Fruit fly (Drosophila melanogaster) whole organism, embryonic: ENCODE measurements around the gene Dpp10.

Experiments used
- Atf-2 ChIP-seq: fragments of 200-800 bp; sonication (Bioruptor generic); optimal IDR thresholded peaks from 2 replicates; lab custom pipeline; 2016; ENCODE audit warnings: missing biosample characterization, missing genetic modification characterization
- B-H2 ChIP-seq: fragments of 200-800 bp; sonication (Bioruptor generic); optimal IDR thresholded peaks from 2 replicates; lab custom pipeline; 2018; ENCODE audit warnings: missing biosample characterization, mild to moderate bottlenecking, missing genetic modification characterization
- CG10274 ChIP-seq: fragments of 200-800 bp; sonication (Bioruptor generic); optimal IDR thresholded peaks from 3 replicates; lab custom pipeline; 2017; ENCODE audit warnings: missing biosample characterization, mild to moderate bottlenecking, missing genetic modification characterization
- CG11504 ChIP-seq: fragments of 200-800 bp; sonication (Bioruptor generic); optimal IDR thresholded peaks from 3 replicates; lab custom pipeline; 2019; ENCODE audit warnings: missing biosample characterization, mild to moderate bottlenecking, missing genetic modification characterization, moderate library complexity
- CG11560 ChIP-seq: fragments of 200-800 bp; sonication (Bioruptor generic); IDR thresholded peaks from 3 replicates; pipeline ENCODE4 v1.3.6; 2022; ENCODE audit warnings: missing biosample characterization, missing genetic modification characterization
- CG12299 ChIP-seq: fragments of 200-800 bp; sonication (Bioruptor generic); optimal IDR thresholded peaks from 2 replicates; lab custom pipeline; 2018; ENCODE audit warnings: missing biosample characterization, mild to moderate bottlenecking, missing genetic modification characterization
- CG13287 ChIP-seq: fragments of 200-800 bp; sonication (Bioruptor generic); IDR thresholded peaks from 2 replicates; pipeline ENCODE4 v1.3.6; 2022; ENCODE audit warnings: missing biosample characterization, missing genetic modification characterization; ENCODE audit not compliant: partially characterized antibody
- CG13424 ChIP-seq: fragments of 200-800 bp; sonication (Bioruptor generic); optimal IDR thresholded peaks from 2 replicates; lab custom pipeline; 2019; ENCODE audit warnings: missing biosample characterization, mild to moderate bottlenecking, missing genetic modification characterization, moderate library complexity
- CG14441 ChIP-seq: fragments of 200-800 bp; sonication (Bioruptor generic); IDR thresholded peaks from 2 replicates; pipeline ENCODE4 v1.3.6; 2022; ENCODE audit warnings: missing biosample characterization, missing genetic modification characterization
- CG14710 ChIP-seq: fragments of 200-800 bp; sonication (Bioruptor generic); optimal IDR thresholded peaks from 3 replicates; lab custom pipeline; 2019; ENCODE audit warnings: missing biosample characterization, mild to moderate bottlenecking, missing genetic modification characterization, moderate library complexity
- CG14965 ChIP-seq: fragments of 200-800 bp; sonication (Bioruptor generic); optimal IDR thresholded peaks from 2 replicates; lab custom pipeline; 2016; ENCODE audit warnings: missing biosample characterization, missing genetic modification characterization, borderline replicate concordance
- CG15696 ChIP-seq: fragments of 200-800 bp; sonication (Bioruptor generic); optimal IDR thresholded peaks from 2 replicates; lab custom pipeline; 2019; ENCODE audit warnings: missing biosample characterization, mild to moderate bottlenecking, missing genetic modification characterization, moderate library complexity
- CG2889 ChIP-seq: fragments of 200-800 bp; sonication (Bioruptor generic); IDR thresholded peaks from 3 replicates; pipeline ENCODE4 v1.3.6; 2022; ENCODE audit warnings: missing biosample characterization, missing genetic modification characterization
- CG32767 ChIP-seq: fragments of 200-800 bp; sonication (Bioruptor generic); IDR thresholded peaks from 2 replicates; pipeline ENCODE4 v1.3.6; 2022; ENCODE audit warnings: missing biosample characterization, missing genetic modification characterization
- CG3281 ChIP-seq: fragments of 200-800 bp; sonication (Bioruptor generic); optimal IDR thresholded peaks from 3 replicates; lab custom pipeline; 2017; ENCODE audit warnings: missing biosample characterization, mild to moderate bottlenecking, missing genetic modification characterization
- CG3847 ChIP-seq: fragments of 200-800 bp; sonication (Bioruptor generic); IDR thresholded peaks from 2 replicates; pipeline ENCODE4 v1.3.6; 2022; ENCODE audit warnings: missing biosample characterization, missing genetic modification characterization
- CG4820 ChIP-seq: fragments of 200-800 bp; sonication (Bioruptor generic); optimal IDR thresholded peaks from 3 replicates; lab custom pipeline; 2016; ENCODE audit warnings: missing biosample characterization, missing genetic modification characterization
- CG9797 ChIP-seq: fragments of 200-800 bp; sonication (Bioruptor generic); optimal IDR thresholded peaks from 3 replicates; lab custom pipeline; 2018; ENCODE audit warnings: missing biosample characterization, mild to moderate bottlenecking, missing genetic modification characterization
- D19B ChIP-seq: fragments of 200-800 bp; sonication (Bioruptor generic); optimal IDR thresholded peaks from 2 replicates; lab custom pipeline; 2017; ENCODE audit warnings: missing biosample characterization, mild to moderate bottlenecking, missing genetic modification characterization
- Dek ChIP-seq: fragments of 200-800 bp; sonication (Bioruptor generic); optimal IDR thresholded peaks from 3 replicates; lab custom pipeline; 2019; ENCODE audit warnings: missing biosample characterization, mild to moderate bottlenecking, missing genetic modification characterization, moderate library complexity
- Gug ChIP-seq: fragments of 200-800 bp; sonication (Bioruptor generic); IDR thresholded peaks from 4 replicates; pipeline ENCODE4 v1.3.6; 2022; ENCODE audit warnings: missing biosample characterization, missing genetic modification characterization
- Kr ChIP-seq: fragments of 200-800 bp; sonication (Bioruptor generic); optimal IDR thresholded peaks from 2 replicates; lab custom pipeline; 2017; ENCODE audit warnings: missing biosample characterization, mild to moderate bottlenecking, missing genetic modification characterization
- Lim3 ChIP-seq: fragments of 200-800 bp; sonication (Bioruptor generic); IDR thresholded peaks from 2 replicates; pipeline ENCODE4 v1.3.6; 2022; ENCODE audit warnings: missing biosample characterization, missing genetic modification characterization
- Oli ChIP-seq: fragments of 200-800 bp; sonication (Bioruptor generic); optimal IDR thresholded peaks from 2 replicates; lab custom pipeline; 2018; ENCODE audit warnings: missing biosample characterization, mild to moderate bottlenecking, missing genetic modification characterization, moderate library complexity
- Opbp ChIP-seq: fragments of 200-800 bp; sonication (Bioruptor generic); IDR thresholded peaks from 3 replicates; pipeline ENCODE4 v1.3.6; 2022; ENCODE audit warnings: missing biosample characterization, missing genetic modification characterization; ENCODE audit not compliant: partially characterized antibody
- Pdp1 ChIP-seq, 2 experiments: fragments of 200-800 bp; sonication (Bioruptor generic); optimal IDR thresholded peaks; 3 replicates each; lab custom pipeline; 2016; ENCODE audit warnings: missing biosample characterization in 2 of 2, missing genetic modification characterization in 2 of 2, mild to moderate bottlenecking in 1 of 2, moderate library complexity in 1 of 2
- Ptx1 ChIP-seq: fragments of 200-800 bp; sonication (Bioruptor generic); IDR thresholded peaks from 2 replicates; pipeline ENCODE4 v1.3.6; 2022; ENCODE audit warnings: missing biosample characterization, missing genetic modification characterization
- Sox100B ChIP-seq: fragments of 200-800 bp; sonication (Bioruptor generic); optimal IDR thresholded peaks from 3 replicates; lab custom pipeline; 2018; ENCODE audit warnings: missing biosample characterization, mild to moderate bottlenecking, missing genetic modification characterization
- Tbp ChIP-seq: fragments of >200 bp; optimal IDR thresholded peaks from 2 replicates; lab custom pipeline; 2018; ENCODE audit warnings: missing biosample characterization, missing genetic modification characterization
- ash1 ChIP-seq: fragments of 200-800 bp; sonication (Bioruptor generic); optimal IDR thresholded peaks from 2 replicates; lab custom pipeline; 2018; ENCODE audit warnings: missing biosample characterization, mild to moderate bottlenecking, missing genetic modification characterization
- corto ChIP-seq: fragments of 200-800 bp; sonication (Bioruptor generic); optimal IDR thresholded peaks from 2 replicates; lab custom pipeline; 2016; ENCODE audit warnings: missing biosample characterization, mild to moderate bottlenecking, missing genetic modification characterization, moderate library complexity
- dm ChIP-seq: fragments of 200-800 bp; sonication (Bioruptor generic); optimal IDR thresholded peaks from 3 replicates; lab custom pipeline; 2016; ENCODE audit warnings: missing biosample characterization, missing genetic modification characterization
- fd102C ChIP-seq: fragments of 200-800 bp; sonication (Bioruptor generic); optimal IDR thresholded peaks from 2 replicates; lab custom pipeline; 2018; ENCODE audit warnings: missing biosample characterization, mild to moderate bottlenecking, missing genetic modification characterization, moderate library complexity
- fd3F ChIP-seq: fragments of 200-800 bp; sonication (Bioruptor generic); optimal IDR thresholded peaks from 2 replicates; lab custom pipeline; 2018; ENCODE audit warnings: missing biosample characterization, mild to moderate bottlenecking, missing genetic modification characterization, moderate library complexity
- fd96Cb ChIP-seq: fragments of 200-800 bp; sonication (Bioruptor generic); optimal IDR thresholded peaks from 2 replicates; lab custom pipeline; 2018; ENCODE audit warnings: missing biosample characterization, mild to moderate bottlenecking, missing genetic modification characterization, moderate library complexity
- ftz-f1 ChIP-seq: fragments of 200-800 bp; sonication (Bioruptor generic); optimal IDR thresholded peaks from 2 replicates; lab custom pipeline; 2016; ENCODE audit warnings: missing biosample characterization, missing genetic modification characterization
- gcm2 ChIP-seq: fragments of 200-800 bp; sonication (Bioruptor generic); optimal IDR thresholded peaks from 2 replicates; lab custom pipeline; 2016; ENCODE audit warnings: missing biosample characterization, missing genetic modification characterization
- her ChIP-seq: fragments of 200-800 bp; sonication (Bioruptor generic); optimal IDR thresholded peaks from 2 replicates; lab custom pipeline; 2016; ENCODE audit warnings: missing biosample characterization, missing genetic modification characterization
- hkb ChIP-seq, 2 experiments: fragments of 200-800 bp in 1 of 2; fragments of >200 bp in 1 of 2; sonication (Bioruptor generic) in 1 of 2; IDR thresholded peaks in 1 of 2; optimal IDR thresholded peaks in 1 of 2; 2 replicates each; pipeline versions ENCODE4 v1.3.6 to Lab custom; 2017 to 2022; ENCODE audit warnings: missing biosample characterization in 1 of 2, missing genetic modification characterization in 1 of 2
- mld ChIP-seq: fragments of 200-800 bp; sonication (Bioruptor generic); IDR thresholded peaks from 3 replicates; pipeline ENCODE4 v1.3.6; 2022; ENCODE audit warnings: missing biosample characterization, missing genetic modification characterization; ENCODE audit not compliant: partially characterized antibody
- nerfin-2 ChIP-seq: fragments of 200-800 bp; sonication (Bioruptor generic); IDR thresholded peaks from 2 replicates; pipeline ENCODE4 v1.3.6; 2022; ENCODE audit warnings: missing biosample characterization, missing genetic modification characterization; ENCODE audit not compliant: partially characterized antibody
- pnt ChIP-seq: fragments of 200-800 bp; sonication (Bioruptor generic); optimal IDR thresholded peaks from 3 replicates; lab custom pipeline; 2016; ENCODE audit warnings: missing biosample characterization, missing genetic modification characterization
- ranshi ChIP-seq: fragments of 200-800 bp; sonication (Bioruptor generic); IDR thresholded peaks from 2 replicates; pipeline ENCODE4 v1.3.6; 2022; ENCODE audit warnings: missing biosample characterization, missing genetic modification characterization
- ro ChIP-seq: fragments of 200-800 bp; sonication (Bioruptor generic); IDR thresholded peaks from 2 replicates; pipeline ENCODE4 v1.3.6; 2022; ENCODE audit warnings: missing biosample characterization, missing genetic modification characterization
- row ChIP-seq: fragments of 200-800 bp; sonication (Bioruptor generic); IDR thresholded peaks from 3 replicates; pipeline ENCODE4 v1.3.6; 2022; ENCODE audit warnings: missing biosample characterization, missing genetic modification characterization
- scrt ChIP-seq: fragments of 200-800 bp; sonication (Bioruptor generic); optimal IDR thresholded peaks from 2 replicates; lab custom pipeline; 2018; ENCODE audit warnings: missing biosample characterization, mild to moderate bottlenecking, missing genetic modification characterization, moderate library complexity
- ssp ChIP-seq: fragments of 200-800 bp; sonication (Bioruptor generic); IDR thresholded peaks from 2 replicates; pipeline ENCODE4 v1.3.6; 2022; ENCODE audit warnings: missing biosample characterization, missing genetic modification characterization
- tgo ChIP-seq: fragments of 200-800 bp; sonication (Bioruptor generic); IDR thresholded peaks from 3 replicates; pipeline ENCODE4 v1.3.6; 2022; ENCODE audit warnings: missing biosample characterization, missing genetic modification characterization
- usp ChIP-seq: fragments of >200 bp; optimal IDR thresholded peaks from 2 replicates; lab custom pipeline; 2017; ENCODE audit warnings: missing biosample characterization, missing genetic modification characterization
- zf30C ChIP-seq: fragments of 200-800 bp; sonication (Bioruptor generic); optimal IDR thresholded peaks from 3 replicates; lab custom pipeline; 2018; ENCODE audit warnings: missing biosample characterization, mild to moderate bottlenecking, missing genetic modification characterization

Gene Dpp10

DNA sequence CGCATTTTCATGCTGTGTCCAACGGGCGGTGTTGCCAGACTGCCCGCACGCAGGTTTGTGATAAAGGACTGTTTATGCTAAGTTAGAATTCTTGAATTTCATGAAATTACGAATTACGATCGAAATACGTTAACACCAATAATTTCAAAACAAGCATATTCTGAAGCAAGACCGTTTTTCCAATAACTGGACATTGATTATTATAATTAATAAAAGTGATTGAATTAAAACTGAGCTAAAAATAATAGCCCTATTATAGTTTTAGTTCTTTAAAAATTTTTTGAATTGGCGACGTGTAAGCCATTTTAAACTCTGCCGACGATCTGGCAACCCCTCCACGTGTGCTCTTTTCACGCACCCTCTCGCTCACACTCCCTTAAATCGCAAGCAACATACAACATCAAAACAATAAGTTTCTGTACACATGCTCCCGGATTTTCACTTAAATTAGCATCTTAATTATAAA is 47.3 kb upstream of the Dpp10 start (continued):
- TF ChIP-seq Sox100B (GFP tag; lab: Kevin White, UChicago) (peak; percentile 95), CG4820 (GFP tag; lab: Kevin White, UChicago) (peak; percentile 100), CG14710 (tag; lab: Kevin White, UChicago) (peak; percentile 95), nerfin-2 (no peak), dm (peak; percentile 88), CG13424 (tag; lab: Kevin White, UChicago) (peak; percentile 97), CG10274 (GFP tag; lab: Kevin White, UChicago) (peak; percentile 87), D19B (GFP tag; lab: Kevin White, UChicago) (peak; percentile 91), Pdp1 (GFP tag; optimal IDR thresholded peaks at IDR 0.05; lab: Kevin White, UChicago) (peak; percentile 66 to 94), Opbp (GFP tag; lab: Robert Waterston, UW) (no peak), Oli (peak; percentile 96), ftz-f1 (GFP tag; lab: Kevin White, UChicago) (peak; percentile 22), CG13287 (GFP tag; lab: Robert Waterston, UW) (no peak; the same call in 1 of the 2 replicates), CG12299 (peak; percentile 93), ash1 (GFP tag; lab: Kevin White, UChicago) (peak; percentile 65), usp (GFP tag; lab: Kevin White, UChicago) (no peak), gcm2 (peak; percentile 80), CG14441 (GFP tag; lab: Robert Waterston, UW) (peak; percentile 92), scrt (GFP tag; lab: Kevin White, UChicago) (peak; percentile 89), CG11504 (peak; percentile 96), hkb (optimal IDR thresholded peaks at IDR 0.05; lab: Kevin White, UChicago) (no peak), hkb (GFP tag; IDR thresholded peaks at IDR 0.05; lab: Robert Waterston, UW) (peak; percentile 95), fd96Cb (tag; lab: Kevin White, UChicago) (peak; percentile 93), mld (GFP tag; lab: Robert Waterston, UW) (no peak), ssp (GFP tag; lab: Robert Waterston, UW) (peak; percentile 79), CG3281 (GFP tag; lab: Kevin White, UChicago) (peak; percentile 97), Kr (peak; percentile 4), zf30C (GFP tag; lab: Kevin White, UChicago) (peak; percentile 50), CG15696 (tag; lab: Kevin White, UChicago) (peak; percentile 96), pnt (peak; percentile 86), CG9797 (peak; percentile 35), CG32767 (GFP tag; lab: Robert Waterston, UW) (peak; percentile 93), Atf-2 (peak; percentile 87), fd102C (GFP tag; lab: Kevin White, UChicago) (peak; percentile 15), CG11560 (tag; lab: Robert Waterston, UW) (peak; percentile 79), CG14965 (peak; percentile 57), row (peak; percentile 95), Dek (tag; lab: Kevin White, UChicago) (peak; percentile 93), Tbp (GFP tag; lab: Kevin White, UChicago) (no peak), CG3847 (peak; percentile 94), her (GFP tag; lab: Kevin White, UChicago) (peak; percentile 81), B-H2 (GFP tag; lab: Kevin White, UChicago) (peak; percentile 95), ranshi (GFP tag; lab: Robert Waterston, UW) (peak; percentile 92), Ptx1 (GFP tag; lab: Robert Waterston, UW) (peak; percentile 94), Lim3 (GFP tag; lab: Robert Waterston, UW) (peak; percentile 82), ro (GFP tag; lab: Robert Waterston, UW) (peak; percentile 80), corto (GFP tag; lab: Kevin White, UChicago) (peak; percentile 76), Gug (GFP tag; lab: Robert Waterston, UW) (peak; percentile 81; the same call in 3 of the 4 replicates), CG2889 (GFP tag; lab: Robert Waterston, UW) (peak; percentile 89), tgo (peak; percentile 94), fd3F (peak; percentile 95)
